Fruit fly (Drosophila melanogaster) Kc167 (cell line): Measurements from ENCODE around the gene CG5808.

Experiments used
- Myc ChIP-seq: fragments of >200 bp; optimal IDR thresholded peaks from 2 replicates; lab custom pipeline; 2017; ENCODE audit warnings: missing external identifiers
- Sin3A ChIP-seq: fragments of >200 bp; optimal IDR thresholded peaks from 2 replicates; lab custom pipeline; 2018; ENCODE audit warnings: missing external identifiers
- h ChIP-seq: fragments of >200 bp; optimal IDR thresholded peaks from 3 replicates; lab custom pipeline; 2018; ENCODE audit warnings: missing external identifiers
- insv ChIP-seq: fragments of >200 bp; optimal IDR thresholded peaks from 3 replicates; lab custom pipeline; 2018; ENCODE audit warnings: missing external identifiers
- psq ChIP-seq: fragments of >200 bp; optimal IDR thresholded peaks from 2 replicates; lab custom pipeline; 2017; ENCODE audit warnings: missing external identifiers
- ttk ChIP-seq: sonication (Bioruptor generic); optimal IDR thresholded peaks from 2 replicates; lab custom pipeline; 2017; ENCODE audit warnings: missing external identifiers

The CG5808 gene

dm6 chr3R:24850420-24850819, 33.6 kb upstream of the CG5808 start, which contains the start of gene CG7006:
Gene CG7006, plus strand, starts transcription at chr3R:24850627.
- TF ChIP-seq insv (no peak), ttk (lab: Kevin White, UChicago) (no peak), psq (lab: Kevin White, UChicago) (no peak), Myc (no peak), Sin3A (lab: Kevin White, UChicago) (no peak)

- TF ChIP-seq psq (lab: Kevin White, UChicago) (no peak), insv (no peak), ttk (lab: Kevin White, UChicago) (no peak), h (lab: Kevin White, UChicago) (no peak), Sin3A (lab: Kevin White, UChicago) (no peak), Myc (no peak)
These were observed 29.4 kb upstream of the CG5808 start for dm6 chr3R:24845952-24846848.

- TF ChIP-seq psq (lab: Kevin White, UChicago), result no peak
- TF ChIP-seq insv, result no peak
- no peak for TF ChIP-seq ttk (lab: Kevin White, UChicago)
- no peak for TF ChIP-seq Sin3A (lab: Kevin White, UChicago)
- TF ChIP-seq h (lab: Kevin White, UChicago), result no peak
These were observed 28.3 kb upstream of the CG5808 start for dm6 chr3R:24845148-24845547.

dm6 chr3R:24841635-24842034, 24.8 kb upstream of the CG5808 start, which contains the start of gene Esp:
Gene Esp, plus strand, starts transcription at chr3R:24841935.
- no peak for TF ChIP-seq ttk (lab: Kevin White, UChicago)
- no peak for TF ChIP-seq insv
- no peak for TF ChIP-seq h (lab: Kevin White, UChicago)
- no peak for TF ChIP-seq Sin3A (lab: Kevin White, UChicago)
- no peak for TF ChIP-seq Myc
- no peak for TF ChIP-seq psq (lab: Kevin White, UChicago)

- TF ChIP-seq Myc, result no peak
- no peak for TF ChIP-seq ttk (lab: Kevin White, UChicago)
- TF ChIP-seq insv, result no peak
- TF ChIP-seq psq (lab: Kevin White, UChicago), result no peak
- TF ChIP-seq Sin3A (lab: Kevin White, UChicago), result no peak
- no peak for TF ChIP-seq h (lab: Kevin White, UChicago)
These were observed 24.3 kb upstream of the CG5808 start, which contains the start of gene CG33658 for dm6 chr3R:24841063-24841462. Gene CG33658, minus strand, starts transcription at chr3R:24841163.

- no peak for TF ChIP-seq psq (lab: Kevin White, UChicago)
- TF ChIP-seq ttk (lab: Kevin White, UChicago), result no peak
- TF ChIP-seq h (lab: Kevin White, UChicago), result no peak
These were observed 16.8 kb upstream of the CG5808 start, which contains the start of gene sosie for dm6 chr3R:24833652-24834051. Gene sosie, plus strand, starts transcription at chr3R:24833952.

- TF ChIP-seq insv, result no peak
- TF ChIP-seq h (lab: Kevin White, UChicago), result no peak
- TF ChIP-seq Myc, result no peak
- no peak for TF ChIP-seq psq (lab: Kevin White, UChicago)
- TF ChIP-seq ttk (lab: Kevin White, UChicago), result no peak
These were observed 13.1 kb upstream of the CG5808 start, which contains the start of the genes Kaz and CG43273 for dm6 chr3R:24829887-24830351. Gene Kaz, minus strand, starts transcription at chr3R:24829959. Gene CG43273, plus strand, starts transcription at chr3R:24830301.

- TF ChIP-seq psq (lab: Kevin White, UChicago), result no peak
- no peak for TF ChIP-seq Myc
- no peak for TF ChIP-seq ttk (lab: Kevin White, UChicago)
- TF ChIP-seq h (lab: Kevin White, UChicago), result no peak
- no peak for TF ChIP-seq insv
- no peak for TF ChIP-seq Sin3A (lab: Kevin White, UChicago)
These were observed 11.4 kb upstream of the CG5808 start, which contains the start of gene RabX4 for dm6 chr3R:24828234-24828633. Gene RabX4, minus strand, starts transcription at chr3R:24828409.

- no peak for TF ChIP-seq Sin3A (lab: Kevin White, UChicago)
- TF ChIP-seq insv, result no peak
- no peak for TF ChIP-seq Myc
- no peak for TF ChIP-seq ttk (lab: Kevin White, UChicago)
These were observed 8.7 kb upstream of the CG5808 start, which contains the start of gene niki for dm6 chr3R:24825548-24825947. Gene niki, minus strand, starts transcription at chr3R:24825648.

dm6 chr3R:24823061-24823460, 6.3 kb upstream of the CG5808 start:
- TF ChIP-seq ttk (lab: Kevin White, UChicago), result no peak
- no peak for TF ChIP-seq Sin3A (lab: Kevin White, UChicago)
- TF ChIP-seq h (lab: Kevin White, UChicago), result no peak
- no peak for TF ChIP-seq Myc
- TF ChIP-seq psq (lab: Kevin White, UChicago), result no peak
- TF ChIP-seq insv, result no peak

dm6 chr3R:24813637-24814301, 3.0 kb downstream of the CG5808 start, which contains the start of the genes lili and CG34150:
Gene lili, minus strand, starts transcription at chr3R:24814012.
Gene CG34150, plus strand, starts transcription at chr3R:24814262.
- no peak for TF ChIP-seq h (lab: Kevin White, UChicago)
- no peak for TF ChIP-seq insv
- no peak for TF ChIP-seq psq (lab: Kevin White, UChicago)
- TF ChIP-seq Myc, result no peak
- no peak for TF ChIP-seq ttk (lab: Kevin White, UChicago)
- TF ChIP-seq Sin3A (lab: Kevin White, UChicago), result no peak
